Worm (Caenorhabditis elegans) whole organism, midembryonic: ENCODE data around the gene C06B3.7.

Experiments
- cog-1 ChIP-seq: sonication (generic microtip); optimal IDR thresholded peaks from 2 replicates; lab custom pipeline; 2016; ENCODE audit warnings: missing genetic modification characterization, missing compliant biosample characterization
- flt-1 ChIP-seq: fragments of 200-800 bp; sonication (Bioruptor generic); IDR thresholded peaks from 2 replicates; pipeline ENCODE4 v1.3.6; 2022; ENCODE audit warnings: missing genetic modification characterization, missing compliant biosample characterization
- ref-1 ChIP-seq: fragments of 200-800 bp; sonication (Bioruptor generic); conservative IDR thresholded peaks from 2 replicates; pipeline ENCODE4 v1.3.6; 2022; ENCODE audit warnings: missing genetic modification reagents, missing genetic modification characterization, missing compliant biosample characterization
- ztf-23 ChIP-seq: fragments of 200-800 bp; sonication (Bioruptor generic); IDR thresholded peaks from 2 replicates; pipeline ENCODE4 v1.3.6; 2022; ENCODE audit warnings: missing genetic modification reagents, missing genetic modification characterization, missing compliant biosample characterization
- ztf-29 ChIP-seq: fragments of 200-800 bp; sonication (Bioruptor generic); IDR thresholded peaks from 2 replicates; pipeline ENCODE4 v1.3.6; 2022; ENCODE audit warnings: missing genetic modification reagents, missing genetic modification characterization, missing compliant biosample characterization

- no peak for TF ChIP-seq ztf-29 (GFP tag; lab: Robert Waterston, UW)
- no peak for TF ChIP-seq cog-1 (tag; lab: Kevin White, UChicago)
- TF ChIP-seq flt-1 (GFP tag; lab: Robert Waterston, UW): no peak
- TF ChIP-seq ref-1 (GFP tag; lab: Robert Waterston, UW): no peak
- no peak for TF ChIP-seq ztf-23 (GFP tag; lab: Robert Waterston, UW)
Observed at ce11 chrV:13892457-13893375, 16.8 kb upstream of the C06B3.7 start, which contains the start of gene sptl-3.
